Worm (Caenorhabditis elegans) whole organism, L4/young adult: ENCODE data around the gene cec-7.

Experiments used
- dao-5 ChIP-seq: sonication (generic microtip); optimal IDR thresholded peaks from 2 replicates; lab custom pipeline; 2016; ENCODE audit warnings: missing genotype, missing genetic modification characterization, moderate library complexity, missing compliant biosample characterization
- him-1 ChIP-seq: sonication (generic microtip); optimal IDR thresholded peaks from 2 replicates; lab custom pipeline; 2016; ENCODE audit warnings: missing genotype, missing genetic modification reagents, missing genetic modification characterization, missing compliant biosample characterization

- no peak for TF ChIP-seq dao-5 (tag; lab: Kevin White, UChicago)
- no peak for TF ChIP-seq him-1 (tag; lab: Kevin White, UChicago)
Measured at ce11 chrIII:12894207-12894606, 16.8 kb upstream of the cec-7 start.
